Fruit fly (Drosophila melanogaster): Measurements from ENCODE around the gene Osi18.

Gene Osi18

dm6 chr3R:6380129-6380528 lies 50.1 kb downstream of the Osi18 start, which contains the start of the genes CG1024 and TfIIFalpha:
Gene CG1024 (minus strand): TSS chr3R:6380328.
Gene TfIIFalpha (plus strand): TSS chr3R:6380467.
- no peak for TF ChIP-seq ttk (optimal IDR thresholded peaks at IDR 0.05)
- no peak for TF ChIP-seq Myc (optimal IDR thresholded peaks at IDR 0.05)
- TF ChIP-seq insv (optimal IDR thresholded peaks at IDR 0.05), result no peak
- TF ChIP-seq psq (optimal IDR thresholded peaks at IDR 0.05), result no peak
- TF ChIP-seq h (optimal IDR thresholded peaks at IDR 0.05), result no peak
- no peak for TF ChIP-seq Sin3A (optimal IDR thresholded peaks at IDR 0.05)

All from Kc167 (cell line).